Worm (Caenorhabditis elegans): ENCODE measurements around the gene polq-1.

ce11 chrIII:5747185-5747584, 55.8 kb downstream of the polq-1 start, which contains the start of gene B0244.4:
- TF ChIP-seq ref-1 (GFP tag; conservative IDR thresholded peaks at IDR 0.05) (no peak), med-1 (GFP tag; optimal IDR thresholded peaks at IDR 0.05; ENCODE audit: insufficient read depth) (no peak), ztf-23 (GFP tag; IDR thresholded peaks at IDR 0.05) (no peak), ztf-29 (GFP tag; IDR thresholded peaks at IDR 0.05) (no peak), T22C8.4 (GFP tag; IDR thresholded peaks at IDR 0.05) (no peak), cog-1 (tag; optimal IDR thresholded peaks at IDR 0.05) (no peak), tab-1 (GFP tag; IDR thresholded peaks at IDR 0.05) (no peak)
